Worm (Caenorhabditis elegans): ENCODE measurements around the gene txt-2.

DNA sequence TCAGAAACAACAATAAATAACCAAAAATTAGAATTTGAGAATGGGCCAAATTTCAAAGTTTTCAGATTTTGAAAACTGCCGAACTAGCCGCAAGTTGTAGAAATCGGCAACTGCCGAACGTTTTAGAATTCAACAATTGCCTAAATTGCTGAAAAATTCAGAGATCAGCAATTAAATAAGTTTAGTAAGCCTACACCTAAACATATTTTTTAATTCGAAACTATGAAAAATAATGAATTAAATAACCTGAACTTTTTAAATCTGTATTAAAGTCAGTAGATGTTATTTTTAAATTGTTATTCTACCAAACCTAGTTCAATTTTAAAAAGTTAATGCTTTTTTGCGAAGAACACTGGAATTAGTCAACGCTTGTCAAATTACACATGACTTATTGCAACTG lies 18.4 kb upstream of the txt-2 start, which contains the start of gene nhr-204:
- TF ChIP-seq pha-4 (tag; optimal IDR thresholded peaks at IDR 0.05) (no peak), nhr-11 (tag; optimal IDR thresholded peaks at IDR 0.05) (no peak), T23F11.4 (GFP tag; optimal IDR thresholded peaks at IDR 0.05) (no peak), pat-9 (tag; optimal IDR thresholded peaks at IDR 0.05) (no peak), unc-55 (GFP tag; optimal IDR thresholded peaks at IDR 0.05) (no peak), unc-86 (tag; optimal IDR thresholded peaks at IDR 0.05) (no peak), zip-5 (tag; optimal IDR thresholded peaks at IDR 0.05) (no peak), rnt-1 (tag; optimal IDR thresholded peaks at IDR 0.05) (no peak), syd-9 (tag; optimal IDR thresholded peaks at IDR 0.05) (no peak), ama-1 (optimal IDR thresholded peaks at IDR 0.05) (no peak), eyg-1 (tag; optimal IDR thresholded peaks at IDR 0.05) (no peak)

All from whole organism, late embryonic.